Worm (Caenorhabditis elegans): ENCODE results near the gene ZK353.2.
A peak's percentile ranks its signal among the peaks of the same experiment; 100 is the strongest.

Gene ZK353.2

DNA sequence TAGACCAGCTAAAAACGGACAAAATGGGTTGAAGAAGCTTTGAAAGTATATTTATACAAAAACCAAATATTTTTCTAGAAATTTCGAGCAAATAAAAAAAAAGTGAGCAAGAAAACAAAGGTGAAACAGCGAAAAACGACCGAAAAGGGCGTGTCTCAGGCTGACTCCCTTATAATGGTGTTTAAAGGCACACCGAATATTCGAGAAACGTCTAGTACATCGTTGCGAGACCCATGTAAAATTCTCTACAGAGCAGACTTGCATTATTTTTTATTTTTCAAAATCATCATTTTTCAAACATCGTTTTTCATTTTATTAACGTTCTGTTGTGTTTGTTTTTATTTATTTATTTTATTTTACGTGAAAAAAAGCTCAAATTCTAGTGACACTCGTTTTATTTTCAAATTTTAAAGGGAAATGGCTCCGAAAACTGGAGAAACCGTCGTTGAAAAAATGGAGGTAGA lies 48.5 kb downstream of the ZK353.2 start, which contains the start of gene rpn-3 (continued):
- TF ChIP-seq mdt-29 (GFP tag; IDR thresholded peaks at IDR 0.05) (peak; percentile 99), daf-12 (tag; optimal IDR thresholded peaks at IDR 0.05) (no peak), arid-1 (GFP tag; conservative IDR thresholded peaks at IDR 0.05) (peak; percentile 89; the same call in 1 of the 2 replicates), nhr-42 (GFP tag; IDR thresholded peaks at IDR 0.05) (peak; percentile 72; the same call in 1 of the 2 replicates), lir-3 (tag; optimal IDR thresholded peaks at IDR 0.05) (peak; percentile 61), zip-11 (GFP tag; IDR thresholded peaks at IDR 0.05) (no peak), dmd-8 (GFP tag; IDR thresholded peaks at IDR 0.05) (no peak), ZK337.2 (GFP tag; IDR thresholded peaks at IDR 0.05) (no peak), cey-2 (tag; optimal IDR thresholded peaks at IDR 0.05; ENCODE audit: borderline replicate concordance, insufficient read depth) (no peak), F49E8.2 (tag; optimal IDR thresholded peaks at IDR 0.05; ENCODE audit: borderline replicate concordance) (peak; percentile 87), unc-39 (tag; optimal IDR thresholded peaks at IDR 0.05) (no peak), pha-4 (GFP tag; IDR thresholded peaks at IDR 0.05) (peak; percentile 93), pha-4 (tag; optimal IDR thresholded peaks at IDR 0.05) (peak; percentile 98), unc-130 (GFP tag; optimal IDR thresholded peaks at IDR 0.05) (peak; percentile 74), Y48G9A.11 (GFP tag; IDR thresholded peaks at IDR 0.05) (peak; percentile 79), nhr-11 (tag; optimal IDR thresholded peaks at IDR 0.05) (peak; percentile 98), dmd-9 (GFP tag; IDR thresholded peaks at IDR 0.05) (peak; percentile 81), aly-2 (tag; optimal IDR thresholded peaks at IDR 0.05) (no peak), lim-7 (GFP tag; IDR thresholded peaks at IDR 0.05) (no peak), F10B5.3 (tag; optimal IDR thresholded peaks at IDR 0.05) (peak; percentile 85), fos-1 (tag; optimal IDR thresholded peaks at IDR 0.05) (no peak), mes-2 (tag; optimal IDR thresholded peaks at IDR 0.05; ENCODE audit: poor library complexity, severe bottlenecking) (peak; percentile 95), nhr-76 (tag; optimal IDR thresholded peaks at IDR 0.05) (peak; percentile 58), dpl-1 (GFP tag; optimal IDR thresholded peaks at IDR 0.05) (peak; percentile 89), Y75B8A.6 (GFP tag; IDR thresholded peaks at IDR 0.05) (0 out of 2 replicates have a peak, but pooled peaks have one; percentile 8), T26A8.4 (GFP tag; IDR thresholded peaks at IDR 0.05) (peak; percentile 96), ctbp-1 (GFP tag; IDR thresholded peaks at IDR 0.05) (peak; percentile 81), ceh-62 (tag; optimal IDR thresholded peaks at IDR 0.05) (no peak), daf-8 (GFP tag; IDR thresholded peaks at IDR 0.05) (no peak), ces-1 (GFP tag; optimal IDR thresholded peaks at IDR 0.05) (peak; percentile 24), ceh-82 (tag; optimal IDR thresholded peaks at IDR 0.05) (no peak), egl-27 (tag; optimal IDR thresholded peaks at IDR 0.05) (no peak), unc-62 (GFP tag; optimal IDR thresholded peaks at IDR 0.05 in 1 of 2) (peak in 1 of 2 experiments; percentile 72), unc-62 (tag; optimal IDR thresholded peaks at IDR 0.05) (no peak), lin-15B (tag; optimal IDR thresholded peaks at IDR 0.05) (peak; percentile 73), mxl-2 (GFP tag; conservative IDR thresholded peaks at IDR 0.05) (no peak), nhr-28 (tag; optimal IDR thresholded peaks at IDR 0.05) (peak; percentile 96), nhr-10 (tag; optimal IDR thresholded peaks at IDR 0.05) (peak; percentile 53), fkh-10 (GFP tag; optimal IDR thresholded peaks at IDR 0.05) (peak; percentile 89), nhr-77 (tag; optimal IDR thresholded peaks at IDR 0.05) (peak; percentile 98), aha-1 (tag) (peak; percentile 96), hif-1 (tag; optimal IDR thresholded peaks at IDR 0.05) (peak; percentile 74 to 81), R02D3.7 (tag; optimal IDR thresholded peaks at IDR 0.05) (no peak), mxl-3 (GFP tag; optimal IDR thresholded peaks at IDR 0.05) (peak; percentile 56), spr-1 (tag; optimal IDR thresholded peaks at IDR 0.05) (peak; percentile 87), ZK546.5 (tag; optimal IDR thresholded peaks at IDR 0.05) (no peak), zfp-2 (tag; optimal IDR thresholded peaks at IDR 0.05) (peak; percentile 75), nhr-6 (tag; optimal IDR thresholded peaks at IDR 0.05) (peak; percentile 94), gei-8 (GFP tag; optimal IDR thresholded peaks at IDR 0.05) (no peak), F37D6.2 (tag; optimal IDR thresholded peaks at IDR 0.05) (peak; percentile 88), zip-2 (tag; optimal IDR thresholded peaks at IDR 0.05) (peak; percentile 85), php-3 (GFP tag; IDR thresholded peaks at IDR 0.05) (peak; percentile 58), mdl-1 (tag; optimal IDR thresholded peaks at IDR 0.05) (peak in 1 of 2 experiments; percentile 48)
